Fruit fly (Drosophila melanogaster) whole organism, embryonic: ENCODE measurements around the gene CG7362.
A peak's percentile ranks its signal among the peaks of the same experiment; 100 is the strongest.

Experiments
- Asciz ChIP-seq: fragments of 200-800 bp; sonication (Bioruptor generic); optimal IDR thresholded peaks from 2 replicates; lab custom pipeline; 2017; ENCODE audit warnings: missing biosample characterization, mild to moderate bottlenecking, missing genetic modification characterization, missing genetic modification reagents
- CG11247 ChIP-seq: fragments of 200-800 bp; sonication (Bioruptor generic); IDR thresholded peaks from 2 replicates; pipeline ENCODE4 v1.3.6; 2022; ENCODE audit warnings: missing biosample characterization, missing genetic modification characterization
- CG11695 ChIP-seq: fragments of 200-800 bp; sonication (Bioruptor generic); IDR thresholded peaks from 3 replicates; pipeline ENCODE4 v1.3.6; 2022; ENCODE audit warnings: missing biosample characterization, missing genetic modification characterization
- CG12942 ChIP-seq: fragments of 200-800 bp; sonication (Bioruptor generic); optimal IDR thresholded peaks from 3 replicates; lab custom pipeline; 2016; ENCODE audit warnings: missing biosample characterization, missing genetic modification characterization
- CG13296 ChIP-seq: fragments of 200-800 bp; sonication (Bioruptor generic); optimal IDR thresholded peaks from 3 replicates; lab custom pipeline; 2018; ENCODE audit warnings: missing biosample characterization, mild to moderate bottlenecking, missing genetic modification characterization
- CG13624 ChIP-seq: fragments of 200-800 bp; sonication (Bioruptor generic); optimal IDR thresholded peaks from 2 replicates; lab custom pipeline; 2016; ENCODE audit warnings: missing biosample characterization, missing genetic modification characterization
- CG14014 ChIP-seq: fragments of 200-800 bp; sonication (Bioruptor generic); IDR thresholded peaks from 2 replicates; pipeline ENCODE4 v1.3.6; 2022; ENCODE audit warnings: missing biosample characterization, missing genetic modification characterization
- CG1529 ChIP-seq: fragments of 200-800 bp; sonication (Bioruptor generic); optimal IDR thresholded peaks from 3 replicates; lab custom pipeline; 2018; ENCODE audit warnings: missing biosample characterization, missing genetic modification characterization
- CG15479 ChIP-seq: fragments of 200-800 bp; sonication (Bioruptor generic); optimal IDR thresholded peaks from 3 replicates; lab custom pipeline; 2019; ENCODE audit warnings: missing biosample characterization, mild to moderate bottlenecking, missing genetic modification characterization, moderate library complexity
- CG15696 ChIP-seq: fragments of 200-800 bp; sonication (Bioruptor generic); optimal IDR thresholded peaks from 2 replicates; lab custom pipeline; 2019; ENCODE audit warnings: missing biosample characterization, mild to moderate bottlenecking, missing genetic modification characterization, moderate library complexity
- CG1603 ChIP-seq: fragments of 200-800 bp; sonication (Bioruptor generic); optimal IDR thresholded peaks from 2 replicates; lab custom pipeline; 2019; ENCODE audit warnings: missing biosample characterization, mild to moderate bottlenecking, missing genetic modification characterization, moderate library complexity
- CG16813 ChIP-seq: fragments of 200-800 bp; sonication (Bioruptor generic); IDR thresholded peaks from 3 replicates; pipeline ENCODE4 v1.3.6; 2022; ENCODE audit warnings: missing biosample characterization, missing genetic modification characterization; ENCODE audit not compliant: partially characterized antibody
- CG17612 ChIP-seq: fragments of 200-800 bp; sonication (Bioruptor generic); IDR thresholded peaks from 2 replicates; pipeline ENCODE4 v1.3.6; 2022; ENCODE audit warnings: missing biosample characterization, missing genetic modification characterization
- CG2202 ChIP-seq: fragments of 200-800 bp; sonication (Bioruptor generic); optimal IDR thresholded peaks from 2 replicates; lab custom pipeline; 2018; ENCODE audit warnings: missing biosample characterization, mild to moderate bottlenecking, missing genetic modification characterization
- CG30020 ChIP-seq: fragments of 200-800 bp; optimal IDR thresholded peaks from 2 replicates; lab custom pipeline; 2019; ENCODE audit warnings: missing biosample characterization, mild to moderate bottlenecking, missing genetic modification characterization, moderate library complexity
- CG34422 ChIP-seq: fragments of 200-800 bp; sonication (Bioruptor generic); IDR thresholded peaks from 3 replicates; pipeline ENCODE4 v1.3.6; 2022; ENCODE audit warnings: missing biosample characterization, missing genetic modification characterization
- CG4424 ChIP-seq: fragments of 200-800 bp; sonication (Bioruptor generic); optimal IDR thresholded peaks from 3 replicates; lab custom pipeline; 2016; ENCODE audit warnings: missing biosample characterization, missing genetic modification characterization
- CG4730 ChIP-seq: fragments of 200-800 bp; sonication (Bioruptor generic); IDR thresholded peaks from 2 replicates; pipeline ENCODE4 v1.3.6; 2022; ENCODE audit warnings: missing biosample characterization, missing genetic modification characterization
- CG5180 ChIP-seq: fragments of 200-800 bp; sonication (Bioruptor generic); optimal IDR thresholded peaks from 3 replicates; lab custom pipeline; 2017; ENCODE audit warnings: missing biosample characterization, missing genetic modification characterization, mild to moderate bottlenecking, moderate library complexity, missing genetic modification reagents
- CG5953 ChIP-seq: fragments of 200-800 bp; sonication (Bioruptor generic); IDR thresholded peaks from 2 replicates; pipeline ENCODE4 v1.3.6; 2022; ENCODE audit warnings: missing biosample characterization, missing genetic modification characterization
- CG7987 ChIP-seq: fragments of 200-800 bp; sonication (Bioruptor generic); optimal IDR thresholded peaks from 2 replicates; lab custom pipeline; 2018; ENCODE audit warnings: missing biosample characterization, mild to moderate bottlenecking, missing genetic modification characterization, moderate library complexity
- CG8089 ChIP-seq: fragments of 200-800 bp; sonication (Bioruptor generic); optimal IDR thresholded peaks from 3 replicates; lab custom pipeline; 2016; ENCODE audit warnings: missing biosample characterization, missing genetic modification characterization
- CG8290 ChIP-seq, 3 experiments: fragments of 200-800 bp; sonication (Bioruptor generic); optimal IDR thresholded peaks; 2 replicates each; lab custom pipeline; 2016 to 2019; ENCODE audit warnings: missing biosample characterization in 3 of 3, missing genetic modification characterization in 3 of 3, mild to moderate bottlenecking in 2 of 3, moderate library complexity in 1 of 3
- CG9215 ChIP-seq: fragments of 200-800 bp; sonication (Bioruptor generic); IDR thresholded peaks from 2 replicates; pipeline ENCODE4 v1.3.6; 2022; ENCODE audit warnings: missing biosample characterization, missing genetic modification characterization
- D19A ChIP-seq: fragments of 200-800 bp; optimal IDR thresholded peaks from 3 replicates; lab custom pipeline; 2019; ENCODE audit warnings: missing biosample characterization, mild to moderate bottlenecking, missing genetic modification characterization, moderate library complexity
- Dfd ChIP-seq, 2 experiments: fragments of >200 bp; optimal IDR thresholded peaks; 2 replicates each; lab custom pipeline; 2017; ENCODE audit warnings: missing biosample characterization in 2 of 2, missing genetic modification characterization in 2 of 2
- Gug ChIP-seq: fragments of 200-800 bp; sonication (Bioruptor generic); IDR thresholded peaks from 4 replicates; pipeline ENCODE4 v1.3.6; 2022; ENCODE audit warnings: missing biosample characterization, missing genetic modification characterization
- Hmx ChIP-seq: fragments of 200-800 bp; sonication (Bioruptor generic); optimal IDR thresholded peaks from 2 replicates; lab custom pipeline; 2016; ENCODE audit warnings: missing biosample characterization, missing genetic modification characterization
- Hsf ChIP-seq: fragments of 200-800 bp; sonication (Bioruptor generic); optimal IDR thresholded peaks from 3 replicates; lab custom pipeline; 2016; ENCODE audit warnings: missing biosample characterization, missing genetic modification characterization
- Jarid2 ChIP-seq: fragments of 200-800 bp; sonication (Bioruptor generic); optimal IDR thresholded peaks from 3 replicates; lab custom pipeline; 2017; ENCODE audit warnings: mild to moderate bottlenecking, missing biosample characterization, missing genetic modification reagents, missing genetic modification characterization
- Med ChIP-seq: fragments of 200-800 bp; sonication (Bioruptor generic); peaks from one replicate; lab custom pipeline; 2016; ENCODE audit warnings: missing biosample characterization, missing genetic modification characterization, mild to moderate bottlenecking, inconsistent platforms, moderate library complexity
- Meics ChIP-seq: fragments of 200-800 bp; sonication (Bioruptor generic); optimal IDR thresholded peaks from 2 replicates; lab custom pipeline; 2017; ENCODE audit warnings: missing biosample characterization, mild to moderate bottlenecking, missing genetic modification characterization
- Six4 ChIP-seq: fragments of 200-800 bp; sonication (Bioruptor generic); optimal IDR thresholded peaks from 2 replicates; lab custom pipeline; 2016; ENCODE audit warnings: missing biosample characterization, missing genetic modification characterization
- Stat92E ChIP-seq, 3 experiments: fragments of >200 bp in 2 of 3; fragments of 200-800 bp in 1 of 3; sonication (Bioruptor generic) in 1 of 3; optimal IDR thresholded peaks; 2 replicates each; lab custom pipeline; 2017 to 2019; ENCODE audit warnings: missing biosample characterization in 3 of 3, missing genetic modification characterization in 3 of 3, mild to moderate bottlenecking in 1 of 3, moderate library complexity in 1 of 3
- Usf ChIP-seq: fragments of 200-800 bp; sonication (Bioruptor generic); optimal IDR thresholded peaks from 2 replicates; lab custom pipeline; 2017; ENCODE audit warnings: missing genotype, missing biosample characterization, missing genetic modification characterization
- YL-1 ChIP-seq: fragments of 200-800 bp; sonication (Bioruptor generic); optimal IDR thresholded peaks from 3 replicates; lab custom pipeline; 2017; ENCODE audit warnings: missing biosample characterization, mild to moderate bottlenecking, missing genetic modification characterization
- bowl ChIP-seq: fragments of 200-800 bp; sonication (Bioruptor generic); IDR thresholded peaks from 2 replicates; pipeline ENCODE4 v1.3.6; 2022; ENCODE audit warnings: missing biosample characterization, missing genetic modification characterization
- chif ChIP-seq, 2 experiments: fragments of 200-800 bp; sonication (Bioruptor generic); optimal IDR thresholded peaks; 3 replicates each; lab custom pipeline; 2016; ENCODE audit warnings: missing biosample characterization in 2 of 2, missing genetic modification characterization in 2 of 2
- dati ChIP-seq: fragments of 200-800 bp; sonication (Bioruptor generic); IDR thresholded peaks from 2 replicates; pipeline ENCODE4 v1.3.6; 2022; ENCODE audit warnings: missing biosample characterization, missing genetic modification characterization
- dm ChIP-seq: fragments of 200-800 bp; sonication (Bioruptor generic); optimal IDR thresholded peaks from 3 replicates; lab custom pipeline; 2016; ENCODE audit warnings: missing biosample characterization, missing genetic modification characterization
- dpn ChIP-seq, 2 experiments: fragments of 200-800 bp; sonication (Bioruptor generic); optimal IDR thresholded peaks; 3 replicates each; lab custom pipeline; 2016; ENCODE audit warnings: missing biosample characterization in 2 of 2, missing genetic modification characterization in 2 of 2
- en ChIP-seq: fragments of 200-800 bp; sonication (Bioruptor generic); optimal IDR thresholded peaks from 2 replicates; lab custom pipeline; 2016; ENCODE audit warnings: missing biosample characterization, missing genetic modification characterization
- fu2 ChIP-seq: fragments of 200-800 bp; sonication (Bioruptor generic); optimal IDR thresholded peaks from 2 replicates; lab custom pipeline; 2016; ENCODE audit warnings: missing biosample characterization, missing genetic modification characterization
- kay ChIP-seq: fragments of 200-800 bp; sonication (Bioruptor generic); optimal IDR thresholded peaks from 2 replicates; lab custom pipeline; 2016; ENCODE audit warnings: missing biosample characterization, missing genetic modification characterization
- kni ChIP-seq: fragments of 200-800 bp; sonication (Bioruptor generic); optimal IDR thresholded peaks from 3 replicates; lab custom pipeline; 2017; ENCODE audit warnings: mild to moderate bottlenecking, missing biosample characterization, missing genetic modification reagents, missing genetic modification characterization
- nau ChIP-seq: fragments of 200-800 bp; sonication (Bioruptor generic); optimal IDR thresholded peaks from 3 replicates; lab custom pipeline; 2017; ENCODE audit warnings: missing biosample characterization, mild to moderate bottlenecking, missing genetic modification characterization, missing genetic modification reagents
- pum ChIP-seq: fragments of 200-800 bp; sonication (Bioruptor generic); optimal IDR thresholded peaks from 2 replicates; lab custom pipeline; 2016; ENCODE audit warnings: missing biosample characterization, missing genetic modification characterization
- tup ChIP-seq: fragments of 200-800 bp; sonication (Bioruptor generic); optimal IDR thresholded peaks from 2 replicates; lab custom pipeline; 2016; ENCODE audit warnings: missing biosample characterization, mild to moderate bottlenecking, missing genetic modification characterization, moderate library complexity
- unc-4 ChIP-seq: fragments of 200-800 bp; sonication (Bioruptor generic); IDR thresholded peaks from 2 replicates; pipeline ENCODE4 v1.3.6; 2022; ENCODE audit warnings: missing biosample characterization, missing genetic modification characterization; ENCODE audit not compliant: partially characterized antibody
- zen ChIP-seq: fragments of 200-800 bp; sonication (Bioruptor generic); optimal IDR thresholded peaks from 3 replicates; lab custom pipeline; 2018; ENCODE audit warnings: missing biosample characterization, mild to moderate bottlenecking, missing genetic modification characterization, moderate library complexity
- zf30C ChIP-seq: fragments of 200-800 bp; sonication (Bioruptor generic); optimal IDR thresholded peaks from 3 replicates; lab custom pipeline; 2018; ENCODE audit warnings: missing biosample characterization, mild to moderate bottlenecking, missing genetic modification characterization

Gene CG7362

dm6 chr3R:14706354-14706753 is 47.9 kb downstream of the CG7362 start (continued):
- TF ChIP-seq CG13624 (GFP tag; lab: Kevin White, UChicago) (no peak), CG9215 (GFP tag; lab: Robert Waterston, UW) (no peak), dati (GFP tag; lab: Robert Waterston, UW) (no peak), CG8290 (GFP tag; optimal IDR thresholded peaks at IDR 0.05; lab: Kevin White, UChicago) (no peak), CG8290 (tag; optimal IDR thresholded peaks at IDR 0.05; lab: Kevin White, UChicago) (no peak), kay (GFP tag; lab: Kevin White, UChicago) (no peak), bowl (no peak), CG11247 (no peak), Hsf (GFP tag; lab: Kevin White, UChicago) (no peak), CG5953 (GFP tag; lab: Robert Waterston, UW) (no peak), CG7987 (GFP tag; lab: Kevin White, UChicago) (no peak), pum (no peak), CG4424 (no peak), Hmx (GFP tag; lab: Kevin White, UChicago) (no peak), CG2202 (tag; lab: Kevin White, UChicago) (no peak), fu2 (GFP tag; lab: Kevin White, UChicago) (no peak), CG16813 (no peak), zen (tag; lab: Kevin White, UChicago) (no peak), Asciz (GFP tag; lab: Kevin White, UChicago) (no peak), chif (GFP tag; optimal IDR thresholded peaks at IDR 0.05; lab: Kevin White, UChicago) (no peak), Med (no peak), dpn (GFP tag; optimal IDR thresholded peaks at IDR 0.05; lab: Kevin White, UChicago) (no peak), D19A (tag; lab: Kevin White, UChicago) (no peak), CG15479 (no peak), Jarid2 (GFP tag; lab: Kevin White, UChicago) (no peak), en (GFP tag; lab: Kevin White, UChicago) (no peak), CG4730 (GFP tag; lab: Robert Waterston, UW) (0 out of 2 replicates have a peak, but pooled peaks have one; percentile 6), Meics (GFP tag; lab: Kevin White, UChicago) (no peak), CG17612 (no peak), CG1603 (tag; lab: Kevin White, UChicago) (no peak), unc-4 (GFP tag; lab: Robert Waterston, UW) (no peak), CG15696 (tag; lab: Kevin White, UChicago) (no peak), zf30C (GFP tag; lab: Kevin White, UChicago) (no peak), CG13296 (GFP tag; lab: Kevin White, UChicago) (no peak), CG11695 (GFP tag; lab: Robert Waterston, UW) (peak; percentile 53; the same call in 1 of the 3 replicates), Stat92E (GFP tag; optimal IDR thresholded peaks at IDR 0.05; lab: Kevin White, UChicago) (no peak), Usf (GFP tag; lab: Kevin White, UChicago) (no peak), Six4 (GFP tag; lab: Kevin White, UChicago) (no peak), tup (GFP tag; lab: Kevin White, UChicago) (no peak), CG5180 (GFP tag; lab: Kevin White, UChicago) (no peak), Dfd (GFP tag; optimal IDR thresholded peaks at IDR 0.05; lab: Kevin White, UChicago) (no peak), nau (GFP tag; lab: Kevin White, UChicago) (no peak), Gug (GFP tag; lab: Robert Waterston, UW) (no peak), YL-1 (no peak), CG1529 (no peak), CG12942 (GFP tag; lab: Kevin White, UChicago) (no peak), CG30020 (tag; lab: Kevin White, UChicago) (no peak), CG8089 (GFP tag; lab: Kevin White, UChicago) (no peak), kni (no peak), CG34422 (GFP tag; lab: Robert Waterston, UW) (no peak), CG14014 (GFP tag; lab: Robert Waterston, UW) (peak; percentile 49; the same call in 1 of the 2 replicates), dm (GFP tag; lab: Kevin White, UChicago) (no peak)
